Worm (Caenorhabditis elegans) whole organism, late embryonic: Measurements from ENCODE around the gene T02E9.6.

Experiments used
- C08G9.2 ChIP-seq: sonication (generic microtip); optimal IDR thresholded peaks from 2 replicates; lab custom pipeline; 2016; ENCODE audit warnings: mild to moderate bottlenecking, missing genetic modification characterization, moderate library complexity, missing compliant biosample characterization
- F13H6.1 ChIP-seq: sonication (generic microtip); optimal IDR thresholded peaks from 2 replicates; lab custom pipeline; 2016; ENCODE audit warnings: missing genetic modification characterization, missing compliant biosample characterization
- ama-1 ChIP-seq: fragments of 150-350 bp; optimal IDR thresholded peaks from 2 replicates; lab custom pipeline; 2014
- ceh-18 ChIP-seq: sonication (generic microtip); optimal IDR thresholded peaks from 2 replicates; lab custom pipeline; 2016; ENCODE audit warnings: missing genetic modification characterization, missing compliant biosample characterization
- ceh-2 ChIP-seq: sonication (generic microtip); optimal IDR thresholded peaks from 2 replicates; lab custom pipeline; 2016; ENCODE audit warnings: missing genotype, missing genetic modification characterization, missing compliant biosample characterization
- ceh-22 ChIP-seq: sonication (generic microtip); optimal IDR thresholded peaks from 2 replicates; lab custom pipeline; 2017; ENCODE audit warnings: missing biosample characterization, missing genetic modification characterization
- ceh-24 ChIP-seq: sonication (generic microtip); optimal IDR thresholded peaks from 2 replicates; lab custom pipeline; 2016; ENCODE audit warnings: mild to moderate bottlenecking, missing genetic modification characterization, missing compliant biosample characterization
- ceh-30 ChIP-seq: fragments of 150-350 bp; optimal IDR thresholded peaks from 2 replicates; lab custom pipeline; 2014; ENCODE audit warnings: missing biosample characterization, missing genetic modification characterization
- ceh-34 ChIP-seq: sonication (generic microtip); optimal IDR thresholded peaks from 2 replicates; lab custom pipeline; 2016; ENCODE audit warnings: mild to moderate bottlenecking, missing genetic modification characterization, missing compliant biosample characterization
- che-1 ChIP-seq: sonication (generic microtip); optimal IDR thresholded peaks from 2 replicates; lab custom pipeline; 2016; ENCODE audit warnings: mild to moderate bottlenecking, missing genetic modification characterization, missing compliant biosample characterization
- dve-1 ChIP-seq: sonication (generic microtip); optimal IDR thresholded peaks from 2 replicates; lab custom pipeline; 2017; ENCODE audit warnings: antibody characterized with exemption, mild to moderate bottlenecking, missing genetic modification characterization, missing compliant biosample characterization
- elt-2 ChIP-seq: sonication (generic microtip); optimal IDR thresholded peaks from 2 replicates; lab custom pipeline; 2016; ENCODE audit warnings: missing genetic modification reagents, missing genetic modification characterization, missing compliant biosample characterization
- eyg-1 ChIP-seq: sonication (generic microtip); optimal IDR thresholded peaks from 2 replicates; lab custom pipeline; 2016; ENCODE audit warnings: missing genotype, missing genetic modification characterization, missing compliant biosample characterization
- gmeb-2 ChIP-seq: sonication (generic microtip); optimal IDR thresholded peaks from 2 replicates; lab custom pipeline; 2016; ENCODE audit warnings: missing genetic modification characterization, inconsistent platforms, missing compliant biosample characterization
- hlh-30 ChIP-seq: sonication (generic microtip); optimal IDR thresholded peaks from 2 replicates; lab custom pipeline; 2017; ENCODE audit warnings: antibody characterized with exemption, missing genetic modification characterization, missing compliant biosample characterization; ENCODE audit not compliant: insufficient read depth
- hlh-8 ChIP-seq: sonication (generic microtip); optimal IDR thresholded peaks from 2 replicates; lab custom pipeline; 2016; ENCODE audit warnings: missing genotype, missing genetic modification characterization, missing compliant biosample characterization
- lin-11 ChIP-seq: fragments of 200-800 bp; sonication (Bioruptor generic); optimal IDR thresholded peaks from 2 replicates; lab custom pipeline; 2018; ENCODE audit warnings: mild to moderate bottlenecking, missing genetic modification characterization, missing compliant biosample characterization
- madf-2 ChIP-seq: sonication (generic microtip); optimal IDR thresholded peaks from 2 replicates; lab custom pipeline; 2017; ENCODE audit warnings: missing genetic modification characterization, missing compliant biosample characterization
- mec-3 ChIP-seq: sonication (generic microtip); optimal IDR thresholded peaks from 2 replicates; lab custom pipeline; 2016; ENCODE audit warnings: borderline replicate concordance, missing genetic modification characterization, missing compliant biosample characterization
- nfya-1 ChIP-seq: sonication (generic microtip); optimal IDR thresholded peaks from 2 replicates; lab custom pipeline; 2017; ENCODE audit warnings: missing genetic modification characterization, mild to moderate bottlenecking, missing compliant biosample characterization, antibody characterized with exemption, moderate library complexity
- odd-2 ChIP-seq: sonication (generic microtip); optimal IDR thresholded peaks from 2 replicates; lab custom pipeline; 2017; ENCODE audit warnings: antibody characterized with exemption, mild to moderate bottlenecking, missing genetic modification characterization, missing compliant biosample characterization
- pag-3 ChIP-seq: sonication (generic microtip); optimal IDR thresholded peaks from 2 replicates; lab custom pipeline; 2016; ENCODE audit warnings: missing compliant biosample characterization, missing genetic modification characterization, borderline replicate concordance
- pat-9 ChIP-seq: fragments of 200-800 bp; sonication (Bioruptor generic); optimal IDR thresholded peaks from 2 replicates; lab custom pipeline; 2018; ENCODE audit warnings: mild to moderate bottlenecking, missing genetic modification characterization, moderate library complexity, missing compliant biosample characterization
- pax-1 ChIP-seq: fragments of 150-350 bp; optimal IDR thresholded peaks from 2 replicates; lab custom pipeline; 2014; ENCODE audit warnings: missing biosample characterization, missing genetic modification characterization
- pha-2 ChIP-seq: sonication (generic microtip); optimal IDR thresholded peaks from 2 replicates; lab custom pipeline; 2017; ENCODE audit warnings: mild to moderate bottlenecking, missing genetic modification characterization, missing compliant biosample characterization
- pqm-1 ChIP-seq: sonication (generic microtip); optimal IDR thresholded peaks from 2 replicates; lab custom pipeline; 2016; ENCODE audit warnings: missing genetic modification characterization, missing compliant biosample characterization
- sox-2 ChIP-seq: fragments of 200-800 bp; sonication (Bioruptor generic); IDR thresholded peaks from 2 replicates; pipeline ENCODE4 v1.3.6; 2022; ENCODE audit warnings: missing genetic modification reagents, missing genetic modification characterization, missing compliant biosample characterization
- tbx-7 ChIP-seq: sonication (generic microtip); optimal IDR thresholded peaks from 2 replicates; lab custom pipeline; 2016; ENCODE audit warnings: missing genotype, missing genetic modification characterization, missing compliant biosample characterization
- ttx-3 ChIP-seq: sonication (generic microtip); optimal IDR thresholded peaks from 2 replicates; lab custom pipeline; 2016; ENCODE audit warnings: missing genetic modification reagents, missing genetic modification characterization, missing compliant biosample characterization
- unc-3 ChIP-seq, 2 experiments: fragments of 200-800 bp in 1 of 2; sonication (Bioruptor generic) in 1 of 2; sonication (generic microtip) in 1 of 2; conservative IDR thresholded peaks in 1 of 2; optimal IDR thresholded peaks in 1 of 2; 2 replicates each; pipeline versions ENCODE4 v1.3.6 to Lab custom; 2016 to 2022; ENCODE audit warnings: missing compliant biosample characterization in 2 of 2, missing genetic modification characterization in 2 of 2, missing genetic modification reagents in 1 of 2
- unc-42 ChIP-seq: sonication (generic microtip); optimal IDR thresholded peaks from 2 replicates; lab custom pipeline; 2016; ENCODE audit warnings: missing genotype, missing genetic modification characterization, missing compliant biosample characterization
- unc-55 ChIP-seq: sonication (generic microtip); optimal IDR thresholded peaks from 2 replicates; lab custom pipeline; 2017; ENCODE audit warnings: missing biosample characterization, missing genetic modification reagents, missing genetic modification characterization
- zip-5 ChIP-seq: sonication (generic microtip); optimal IDR thresholded peaks from 2 replicates; lab custom pipeline; 2016; ENCODE audit warnings: missing genetic modification characterization, missing compliant biosample characterization
- ztf-16 ChIP-seq: sonication (generic microtip); optimal IDR thresholded peaks from 2 replicates; lab custom pipeline; 2017; ENCODE audit warnings: missing genetic modification characterization, missing compliant biosample characterization

Gene T02E9.6

ce11 chrV:11304879-11305278 lies 29.2 kb downstream of the T02E9.6 start, which contains the start of gene srh-45:
TSS of gene srh-45 (minus strand) at chrV:11304979.
- TF ChIP-seq tbx-7 (tag; lab: Kevin White, UChicago) (no peak), ceh-22 (tag; lab: Kevin White, UChicago) (no peak), odd-2 (tag; lab: Kevin White, UChicago) (no peak), gmeb-2 (tag; lab: Kevin White, UChicago) (no peak), che-1 (tag; lab: Kevin White, UChicago) (no peak), ztf-16 (tag; lab: Kevin White, UChicago) (no peak), unc-3 (GFP tag; conservative IDR thresholded peaks at IDR 0.05; lab: Robert Waterston, UW) (no peak), unc-3 (tag; optimal IDR thresholded peaks at IDR 0.05; lab: Kevin White, UChicago) (no peak)

- TF ChIP-seq dve-1 = no peak
- no peak for TF ChIP-seq lin-11 (tag; lab: Kevin White, UChicago)
- no peak for TF ChIP-seq pat-9
- TF ChIP-seq zip-5 (tag; lab: Kevin White, UChicago) = no peak
- TF ChIP-seq ttx-3 (tag; lab: Kevin White, UChicago) = no peak
- no peak for TF ChIP-seq ceh-24 (tag; lab: Kevin White, UChicago)
These were observed 29.9 kb downstream of the T02E9.6 start for ce11 chrV:11304200-11304599.

DNA sequence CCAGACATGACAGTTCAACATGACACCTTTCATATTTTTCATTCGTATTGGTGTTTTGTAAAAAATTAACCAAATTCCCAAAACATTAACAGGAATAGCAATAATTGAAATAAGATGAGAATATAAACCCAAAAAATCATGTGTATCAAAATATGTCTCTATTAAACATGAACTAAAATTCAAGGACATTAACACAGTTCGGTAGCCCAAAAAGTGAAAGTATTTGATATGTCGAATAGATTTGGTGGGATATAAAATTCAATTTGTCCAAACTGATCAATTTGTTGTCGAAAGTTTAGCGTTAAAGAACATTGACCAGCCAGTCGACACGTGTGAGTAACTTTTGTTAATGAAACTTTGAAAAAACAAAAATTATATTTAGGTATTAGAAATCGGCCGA lies 31.4 kb downstream of the T02E9.6 start, which contains the start of gene srh-46:
TSS of gene srh-46 (minus strand) at position 189 of the 400 bp plus-strand sequence.
- TF ChIP-seq madf-2 (tag; lab: Kevin White, UChicago) (no peak), pat-9 (no peak), F13H6.1 (tag; lab: Kevin White, UChicago) (no peak), ceh-2 (no peak), C08G9.2 (tag; lab: Kevin White, UChicago) (no peak), ama-1 (lab: Kevin White, UChicago) (no peak), unc-3 (GFP tag; conservative IDR thresholded peaks at IDR 0.05; lab: Robert Waterston, UW) (no peak), unc-3 (tag; optimal IDR thresholded peaks at IDR 0.05; lab: Kevin White, UChicago) (no peak), sox-2 (GFP tag; lab: Robert Waterston, UW) (no peak), nfya-1 (no peak), eyg-1 (no peak)
- TF ChIP-seq, all 69 proteins: peak for 0

ce11 chrV:11300539-11300938 lies 33.6 kb downstream of the T02E9.6 start, which contains the start of gene srh-47:
TSS of gene srh-47 (minus strand) at chrV:11300639.
- TF ChIP-seq ceh-18 (tag; lab: Kevin White, UChicago) (no peak), pha-2 (tag; lab: Kevin White, UChicago) (no peak), sox-2 (GFP tag; lab: Robert Waterston, UW) (no peak), mec-3 (tag; lab: Kevin White, UChicago) (no peak), unc-42 (tag; lab: Kevin White, UChicago) (no peak), ceh-30 (tag; lab: Kevin White, UChicago) (no peak), ceh-22 (tag; lab: Kevin White, UChicago) (no peak), ama-1 (lab: Kevin White, UChicago) (no peak), unc-55 (GFP tag; lab: Kevin White, UChicago) (no peak), ztf-16 (tag; lab: Kevin White, UChicago) (no peak), hlh-8 (tag; lab: Kevin White, UChicago) (no peak), pqm-1 (tag; lab: Kevin White, UChicago) (no peak), pag-3 (tag; lab: Kevin White, UChicago) (no peak), pax-1 (tag; lab: Kevin White, UChicago) (no peak), elt-2 (no peak), ceh-34 (no peak), F13H6.1 (tag; lab: Kevin White, UChicago) (no peak), ceh-2 (no peak), hlh-30 (tag; lab: Kevin White, UChicago) (no peak)
